Worm (Caenorhabditis elegans): ENCODE results near the gene C23H5.12.

- no peak for TF ChIP-seq lin-13 (GFP tag; optimal IDR thresholded peaks at IDR 0.05)
- no peak for TF ChIP-seq unc-62 (GFP tag; optimal IDR thresholded peaks at IDR 0.05)
- no peak for TF ChIP-seq ztf-11 (tag; optimal IDR thresholded peaks at IDR 0.05)
- no peak for TF ChIP-seq unc-39 (tag; optimal IDR thresholded peaks at IDR 0.05)
Observed at ce11 chrIV:2142320-2142719, 9.0 kb downstream of the C23H5.12 start.
